In the genomic region with DNA sequence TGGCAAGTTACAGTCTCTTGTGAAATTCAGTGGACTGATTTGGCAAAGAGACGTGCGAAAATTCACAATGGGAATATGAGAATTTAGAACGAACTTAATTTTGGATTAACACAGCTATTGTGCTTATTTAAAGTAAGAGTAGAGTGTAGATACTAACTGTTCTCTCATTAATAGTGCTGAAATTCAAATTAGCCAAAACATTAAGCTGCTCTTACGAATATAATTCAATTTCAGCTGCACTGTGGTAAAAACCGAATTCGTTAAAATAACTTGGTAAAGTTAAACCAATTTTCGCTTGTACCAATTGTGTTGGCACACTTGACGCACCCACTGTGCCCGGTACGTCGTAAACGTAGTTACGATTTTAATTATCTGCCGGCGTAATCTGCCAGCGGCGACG, we compare ENCODE assay signal across 1 fruit fly cellular context.
A peak's percentile ranks its signal among the peaks of the same experiment; 100 is the strongest.
TF ChIP-seq lines count a peak whose summit lies in the region.

No protein-coding gene starts in this region.

TF ChIP-seq in whole organism, embryonic, 481 proteins besides CTCF, POLR2A, EP300 and RAD21 (continued from another document and continues in another):
- TF ChIP-seq Sox102F (GFP tag; optimal IDR thresholded peaks at IDR 0.05; lab: Kevin White, UChicago) (peak; percentile 21), CG32532 (GFP tag; IDR thresholded peaks at IDR 0.05; lab: Robert Waterston, UW) (no peak; the same call in 1 of the 2 replicates), vfl (GFP tag; optimal IDR thresholded peaks at IDR 0.05; lab: Kevin White, UChicago) (peak; percentile 4), gt (GFP tag; IDR thresholded peaks at IDR 0.05; lab: Robert Waterston, UW) (no peak), Dip3 (GFP tag; optimal IDR thresholded peaks at IDR 0.05; lab: Kevin White, UChicago) (peak; percentile 46), h (optimal IDR thresholded peaks at IDR 0.05; lab: Kevin White, UChicago) (no peak), p53 (GFP tag; optimal IDR thresholded peaks at IDR 0.05; lab: Kevin White, UChicago) (no peak), dpn (GFP tag; optimal IDR thresholded peaks at IDR 0.05; lab: Kevin White, UChicago) (peak in 1 of 2 experiments; percentile 23), CG42726 (GFP tag; IDR thresholded peaks at IDR 0.05; lab: Robert Waterston, UW; ENCODE audit: partially characterized antibody) (no peak), CG11723 (GFP tag; optimal IDR thresholded peaks at IDR 0.05; lab: Kevin White, UChicago) (peak; percentile 26), zfh1 (GFP tag; IDR thresholded peaks at IDR 0.05; lab: Robert Waterston, UW) (no peak), lilli (GFP tag; optimal IDR thresholded peaks at IDR 0.05; lab: Kevin White, UChicago) (peak; percentile 68), dimm (GFP tag; IDR thresholded peaks at IDR 0.05; lab: Robert Waterston, UW) (no peak), esg (GFP tag; conservative IDR thresholded peaks at IDR 0.05; lab: Robert Waterston, UW) (peak; percentile 40; the same call in 1 of the 2 replicates), ase (GFP tag; IDR thresholded peaks at IDR 0.05; lab: Robert Waterston, UW) (no peak), CG31388 (GFP tag; optimal IDR thresholded peaks at IDR 0.05; lab: Kevin White, UChicago) (no peak), Rx (GFP tag; IDR thresholded peaks at IDR 0.05; lab: Robert Waterston, UW) (no peak), ci (GFP tag; IDR thresholded peaks at IDR 0.05; lab: Robert Waterston, UW) (no peak), CG7786 (GFP tag; optimal IDR thresholded peaks at IDR 0.05; lab: Kevin White, UChicago) (peak; percentile 57), CG43689 (GFP tag; IDR thresholded peaks at IDR 0.05; lab: Robert Waterston, UW) (no peak), tin (GFP tag; optimal IDR thresholded peaks at IDR 0.05; lab: Kevin White, UChicago) (peak; percentile 14), CG18262 (tag; optimal IDR thresholded peaks at IDR 0.05; lab: Kevin White, UChicago) (peak; percentile 18), CG14050 (GFP tag; IDR thresholded peaks at IDR 0.05; lab: Robert Waterston, UW) (no peak), CG2678 (tag; optimal IDR thresholded peaks at IDR 0.05; lab: Kevin White, UChicago) (peak; percentile 76), HmgD (GFP tag; optimal IDR thresholded peaks at IDR 0.05; lab: Kevin White, UChicago) (no peak), Hmx (GFP tag; optimal IDR thresholded peaks at IDR 0.05; lab: Kevin White, UChicago) (no peak), Mad (GFP tag; optimal IDR thresholded peaks at IDR 0.05; lab: Kevin White, UChicago) (no peak), CG10267 (tag; optimal IDR thresholded peaks at IDR 0.05; lab: Kevin White, UChicago) (no peak), cas (GFP tag; IDR thresholded peaks at IDR 0.05; lab: Robert Waterston, UW) (no peak), Aef1 (GFP tag; IDR thresholded peaks at IDR 0.05; lab: Robert Waterston, UW) (no peak; the same call in 2 of the 3 replicates), yki (optimal IDR thresholded peaks at IDR 0.05; lab: Kevin White, UChicago) (no peak), zen (tag; optimal IDR thresholded peaks at IDR 0.05; lab: Kevin White, UChicago) (no peak), knrl (GFP tag; IDR thresholded peaks at IDR 0.05; lab: Robert Waterston, UW; ENCODE audit: partially characterized antibody) (no peak), nom (GFP tag; optimal IDR thresholded peaks at IDR 0.05; lab: Kevin White, UChicago) (peak; percentile 2), PHDP (tag; optimal IDR thresholded peaks at IDR 0.05; lab: Kevin White, UChicago) (peak; percentile 59), pita (GFP tag; optimal IDR thresholded peaks at IDR 0.05; lab: Kevin White, UChicago) (no peak), kni (GFP tag; optimal IDR thresholded peaks at IDR 0.05; lab: Kevin White, UChicago) (no peak), CG17385 (GFP tag; optimal IDR thresholded peaks at IDR 0.05; lab: Kevin White, UChicago) (peak; percentile 23), cwo (GFP tag; optimal IDR thresholded peaks at IDR 0.05; lab: Kevin White, UChicago) (peak; percentile 58), bsh (GFP tag; optimal IDR thresholded peaks at IDR 0.05; lab: Kevin White, UChicago) (peak in 1 of 2 experiments; percentile 41), Gug (GFP tag; IDR thresholded peaks at IDR 0.05; lab: Robert Waterston, UW) (no peak; the same call in 3 of the 4 replicates), CG7271 (tag; optimal IDR thresholded peaks at IDR 0.05; lab: Kevin White, UChicago) (no peak), CG3995 (GFP tag; optimal IDR thresholded peaks at IDR 0.05; lab: Kevin White, UChicago) (no peak), Nf-YA (GFP tag; IDR thresholded peaks at IDR 0.05; lab: Robert Waterston, UW) (no peak), Sin3A (optimal IDR thresholded peaks at IDR 0.05; lab: Kevin White, UChicago) (no peak), CG15011 (GFP tag; optimal IDR thresholded peaks at IDR 0.05; lab: Kevin White, UChicago) (peak; percentile 7), hb (GFP tag; IDR thresholded peaks at IDR 0.05; lab: Robert Waterston, UW; ENCODE audit: partially characterized antibody) (no peak), CG17612 (GFP tag; IDR thresholded peaks at IDR 0.05; lab: Robert Waterston, UW) (no peak), CG30020 (tag; optimal IDR thresholded peaks at IDR 0.05; lab: Kevin White, UChicago) (no peak), Xrp1 (GFP tag; IDR thresholded peaks at IDR 0.05; lab: Robert Waterston, UW) (no peak), pho (GFP tag; optimal IDR thresholded peaks at IDR 0.05; lab: Kevin White, UChicago) (peak; percentile 42), wor (GFP tag; IDR thresholded peaks at IDR 0.05; lab: Robert Waterston, UW) (no peak), Atf-2 (GFP tag; optimal IDR thresholded peaks at IDR 0.05; lab: Kevin White, UChicago) (no peak), Dp (GFP tag; optimal IDR thresholded peaks at IDR 0.05; lab: Kevin White, UChicago) (no peak), CG9437 (GFP tag; optimal IDR thresholded peaks at IDR 0.05; lab: Kevin White, UChicago) (peak; percentile 70), Elba2 (GFP tag; optimal IDR thresholded peaks at IDR 0.05; lab: Kevin White, UChicago) (no peak), Ptx1 (GFP tag; IDR thresholded peaks at IDR 0.05; lab: Robert Waterston, UW) (peak; percentile 54; the same call in 1 of the 2 replicates), Side (GFP tag; optimal IDR thresholded peaks at IDR 0.05; lab: Kevin White, UChicago) (peak; percentile 32), Usf (GFP tag; optimal IDR thresholded peaks at IDR 0.05; lab: Kevin White, UChicago) (peak; percentile 27), CG12104 (GFP tag; optimal IDR thresholded peaks at IDR 0.05; lab: Kevin White, UChicago) (peak; percentile 16), CG4360 (GFP tag; IDR thresholded peaks at IDR 0.05; lab: Robert Waterston, UW) (no peak), CG2202 (tag; optimal IDR thresholded peaks at IDR 0.05; lab: Kevin White, UChicago) (no peak), CG6689 (GFP tag; IDR thresholded peaks at IDR 0.05; lab: Robert Waterston, UW) (no peak), danr (GFP tag; IDR thresholded peaks at IDR 0.05; lab: Robert Waterston, UW) (no peak; the same call in 1 of the 2 replicates), CG1233 (GFP tag; optimal IDR thresholded peaks at IDR 0.05; lab: Kevin White, UChicago) (peak; percentile 47), maf-S (GFP tag; optimal IDR thresholded peaks at IDR 0.05; lab: Kevin White, UChicago) (peak; percentile 34), HLH54F (GFP tag; optimal IDR thresholded peaks at IDR 0.05; lab: Kevin White, UChicago) (peak; percentile 28), H2.0 (GFP tag; IDR thresholded peaks at IDR 0.05; lab: Robert Waterston, UW) (peak; percentile 41; the same call in 1 of the 2 replicates), pfk (GFP tag; optimal IDR thresholded peaks at IDR 0.05; lab: Kevin White, UChicago) (no peak), CG16863 (GFP tag; optimal IDR thresholded peaks at IDR 0.05; lab: Kevin White, UChicago) (no peak), CG14014 (GFP tag; IDR thresholded peaks at IDR 0.05; lab: Robert Waterston, UW) (no peak; the same call in 1 of the 2 replicates), gcm2 (GFP tag; optimal IDR thresholded peaks at IDR 0.05; lab: Kevin White, UChicago) (no peak), Oli (tag; optimal IDR thresholded peaks at IDR 0.05; lab: Kevin White, UChicago) (peak; percentile 7), Ets97D (GFP tag; optimal IDR thresholded peaks at IDR 0.05; lab: Kevin White, UChicago) (no peak), HmgZ (tag; optimal IDR thresholded peaks at IDR 0.05; lab: Kevin White, UChicago) (peak; percentile 56), CG7963 (GFP tag; IDR thresholded peaks at IDR 0.05; lab: Robert Waterston, UW; ENCODE audit: partially characterized antibody) (no peak), row (GFP tag; IDR thresholded peaks at IDR 0.05; lab: Robert Waterston, UW) (peak; percentile 70), Ravus (GFP tag; IDR thresholded peaks at IDR 0.05; lab: Robert Waterston, UW) (no peak), zen2 (GFP tag; IDR thresholded peaks at IDR 0.05; lab: Robert Waterston, UW; ENCODE audit: partially characterized antibody) (no peak), tup (GFP tag; optimal IDR thresholded peaks at IDR 0.05; lab: Kevin White, UChicago) (no peak), prd (optimal IDR thresholded peaks at IDR 0.05; lab: Kevin White, UChicago) (no peak), prd (GFP tag; IDR thresholded peaks at IDR 0.05; lab: Robert Waterston, UW) (peak; percentile 58; the same call in 2 of the 3 replicates), z (GFP tag; IDR thresholded peaks at IDR 0.05; lab: Robert Waterston, UW) (no peak), CG10147 (GFP tag; optimal IDR thresholded peaks at IDR 0.05; lab: Kevin White, UChicago) (no peak), CG12391 (tag; optimal IDR thresholded peaks at IDR 0.05; lab: Kevin White, UChicago) (peak; percentile 25), CG4854 (GFP tag; optimal IDR thresholded peaks at IDR 0.05; lab: Kevin White, UChicago) (no peak), CG1832 (GFP tag; optimal IDR thresholded peaks at IDR 0.05; lab: Kevin White, UChicago) (no peak), zfh2 (GFP tag; optimal IDR thresholded peaks at IDR 0.05; lab: Kevin White, UChicago) (peak; percentile 72), Pdp1 (GFP tag; optimal IDR thresholded peaks at IDR 0.05; lab: Kevin White, UChicago) (peak; percentile 34 to 37), CG13624 (GFP tag; optimal IDR thresholded peaks at IDR 0.05; lab: Kevin White, UChicago) (peak; percentile 21), nerfin-1 (tag; optimal IDR thresholded peaks at IDR 0.05; lab: Kevin White, UChicago) (no peak), ind (GFP tag; optimal IDR thresholded peaks at IDR 0.05; lab: Kevin White, UChicago) (peak; percentile 37), sna (GFP tag; IDR thresholded peaks at IDR 0.05; lab: Robert Waterston, UW; ENCODE audit: partially characterized antibody) (no peak), CG2116 (GFP tag; optimal IDR thresholded peaks at IDR 0.05; lab: Kevin White, UChicago) (no peak), CG18764 (GFP tag; optimal IDR thresholded peaks at IDR 0.05; lab: Kevin White, UChicago) (no peak), CG12236 (GFP tag; optimal IDR thresholded peaks at IDR 0.05; lab: Kevin White, UChicago) (no peak), CG18599 (GFP tag; optimal IDR thresholded peaks at IDR 0.05; lab: Kevin White, UChicago) (peak; percentile 78), pan (optimal IDR thresholded peaks at IDR 0.05; lab: Kevin White, UChicago) (no peak), pan (GFP tag; optimal IDR thresholded peaks at IDR 0.05 in 1 of 2, IDR thresholded peaks at IDR 0.05 in 1 of 2) (peak in 1 of 2 experiments; percentile 48), pum (GFP tag; optimal IDR thresholded peaks at IDR 0.05; lab: Kevin White, UChicago) (no peak), CG7556 (GFP tag; optimal IDR thresholded peaks at IDR 0.05; lab: Kevin White, UChicago) (peak; percentile 64), cato (GFP tag; optimal IDR thresholded peaks at IDR 0.05; lab: Kevin White, UChicago; ENCODE audit: borderline replicate concordance) (no peak), CG10209 (GFP tag; optimal IDR thresholded peaks at IDR 0.05; lab: Kevin White, UChicago) (peak; percentile 42), CG4707 (GFP tag; optimal IDR thresholded peaks at IDR 0.05; lab: Kevin White, UChicago) (no peak), hth (optimal IDR thresholded peaks at IDR 0.05; lab: Kevin White, UChicago) (no peak), ERR (GFP tag; optimal IDR thresholded peaks at IDR 0.05; lab: Kevin White, UChicago) (no peak), stwl (tag; optimal IDR thresholded peaks at IDR 0.05; lab: Kevin White, UChicago) (no peak), CG14667 (GFP tag; IDR thresholded peaks at IDR 0.05; lab: Robert Waterston, UW) (peak; percentile 8; the same call in 1 of the 2 replicates), eve (GFP tag; optimal IDR thresholded peaks at IDR 0.05; lab: Kevin White, UChicago) (peak in 1 of 2 experiments; percentile 50), Vsx1 (GFP tag; optimal IDR thresholded peaks at IDR 0.05; lab: Kevin White, UChicago) (peak; percentile 39), CG1647 (GFP tag; optimal IDR thresholded peaks at IDR 0.05; lab: Kevin White, UChicago) (no peak), schlank (tag; optimal IDR thresholded peaks at IDR 0.05; lab: Kevin White, UChicago) (no peak), NC2β (GFP tag; optimal IDR thresholded peaks at IDR 0.05; lab: Kevin White, UChicago) (no peak), Nf-YB (GFP tag; optimal IDR thresholded peaks at IDR 0.05; lab: Kevin White, UChicago) (no peak), ftz-f1 (GFP tag; optimal IDR thresholded peaks at IDR 0.05; lab: Kevin White, UChicago) (no peak), CG9609 (GFP tag; optimal IDR thresholded peaks at IDR 0.05; lab: Kevin White, UChicago) (peak; percentile 16), Hand (GFP tag; optimal IDR thresholded peaks at IDR 0.05; lab: Kevin White, UChicago) (peak; percentile 39), onecut (GFP tag; IDR thresholded peaks at IDR 0.05; lab: Robert Waterston, UW) (no peak), Dfd (GFP tag; optimal IDR thresholded peaks at IDR 0.05; lab: Kevin White, UChicago) (no peak), CG1603 (tag; optimal IDR thresholded peaks at IDR 0.05; lab: Kevin White, UChicago) (peak; percentile 15), CG2712 (tag; optimal IDR thresholded peaks at IDR 0.05; lab: Kevin White, UChicago) (peak; percentile 19), CG10274 (GFP tag; optimal IDR thresholded peaks at IDR 0.05; lab: Kevin White, UChicago) (peak; percentile 31), ato (GFP tag; IDR thresholded peaks at IDR 0.05; lab: Robert Waterston, UW; ENCODE audit: partially characterized antibody) (no peak), CG12769 (tag; optimal IDR thresholded peaks at IDR 0.05; lab: Kevin White, UChicago) (peak; percentile 66), jumu (GFP tag; optimal IDR thresholded peaks at IDR 0.05; lab: Kevin White, UChicago) (no peak), Fer3 (tag; optimal IDR thresholded peaks at IDR 0.05; lab: Kevin White, UChicago) (peak; percentile 35), Mes4 (GFP tag; optimal IDR thresholded peaks at IDR 0.05; lab: Kevin White, UChicago) (no peak), Camta (GFP tag; optimal IDR thresholded peaks at IDR 0.05; lab: Kevin White, UChicago) (peak; percentile 4), CG4282 (GFP tag; optimal IDR thresholded peaks at IDR 0.05; lab: Kevin White, UChicago) (no peak)
